Worm (Caenorhabditis elegans) whole organism, L1 larva: ENCODE measurements around the gene twk-32.

Experiments
- C04F5.9 ChIP-seq: sonication (generic microtip); optimal IDR thresholded peaks from 2 replicates; lab custom pipeline; 2016; ENCODE audit warnings: missing genetic modification characterization, missing compliant biosample characterization
- C34B4.2 ChIP-seq: sonication (generic microtip); optimal IDR thresholded peaks from 2 replicates; lab custom pipeline; 2017; ENCODE audit warnings: mild to moderate bottlenecking, missing genetic modification characterization, missing compliant biosample characterization
- F16B12.6 ChIP-seq: fragments of 150-350 bp; optimal IDR thresholded peaks from 2 replicates; lab custom pipeline; 2014; ENCODE audit warnings: missing biosample characterization, missing genetic modification characterization
- Y116A8C.19 ChIP-seq: sonication (generic microtip); optimal IDR thresholded peaks from 2 replicates; lab custom pipeline; 2016; ENCODE audit warnings: missing compliant biosample characterization, missing genetic modification characterization, borderline replicate concordance
- alr-1 ChIP-seq: fragments of 200-800 bp; sonication (Bioruptor generic); optimal IDR thresholded peaks from 2 replicates; lab custom pipeline; 2018; ENCODE audit warnings: borderline replicate concordance, mild to moderate bottlenecking, missing genetic modification characterization, missing compliant biosample characterization
- aly-2 ChIP-seq: fragments of 150-350 bp; optimal IDR thresholded peaks from 2 replicates; lab custom pipeline; 2014; ENCODE audit warnings: missing biosample characterization, missing genetic modification characterization
- ceh-8 ChIP-seq: fragments of 200-800 bp; sonication (Bioruptor generic); optimal IDR thresholded peaks from 2 replicates; lab custom pipeline; 2018; ENCODE audit warnings: mild to moderate bottlenecking, missing genetic modification characterization, moderate library complexity, missing compliant biosample characterization
- ceh-82 ChIP-seq, 3 experiments: fragments of 150-350 bp in 1 of 3; sonication (generic microtip) in 2 of 3; optimal IDR thresholded peaks; 2 replicates each; lab custom pipeline; 2014 to 2017; ENCODE audit warnings: missing biosample characterization in 3 of 3, missing genetic modification characterization in 3 of 3
- ceh-88 ChIP-seq: fragments of 200-800 bp; sonication (Bioruptor generic); IDR thresholded peaks from 2 replicates; pipeline ENCODE4 v1.3.6; 2022; ENCODE audit warnings: missing genetic modification characterization, missing compliant biosample characterization
- ceh-90 ChIP-seq: sonication (generic microtip); optimal IDR thresholded peaks from 2 replicates; lab custom pipeline; 2016; ENCODE audit warnings: missing genetic modification characterization, missing compliant biosample characterization
- dpl-1 ChIP-seq, 3 experiments: fragments of 150-350 bp in 2 of 3; sonication (generic microtip) in 1 of 3; optimal IDR thresholded peaks; 2 replicates each; lab custom pipeline; 2014 to 2017; ENCODE audit warnings: missing biosample characterization in 3 of 3, missing genetic modification characterization in 3 of 3, missing genetic modification reagents in 3 of 3
- egl-13 ChIP-seq: sonication (generic microtip); optimal IDR thresholded peaks from 2 replicates; lab custom pipeline; 2016; ENCODE audit warnings: missing genotype, missing genetic modification reagents, missing genetic modification characterization, missing compliant biosample characterization
- elt-2 ChIP-seq: sonication (generic microtip); optimal IDR thresholded peaks from 2 replicates; lab custom pipeline; 2016; ENCODE audit warnings: missing genetic modification characterization, mild to moderate bottlenecking, inconsistent platforms, missing compliant biosample characterization, missing genetic modification reagents
- elt-3 ChIP-seq, 6 experiments: fragments of 150-350 bp in 1 of 6; sonication (generic microtip); optimal IDR thresholded peaks; 2 replicates each; lab custom pipeline; 2017 to 2018; ENCODE audit warnings: missing biosample characterization in 6 of 6, missing genetic modification characterization in 6 of 6, inconsistent platforms in 1 of 6
- ets-5 ChIP-seq: fragments of 200-800 bp; sonication (Bioruptor generic); IDR thresholded peaks from 2 replicates; pipeline ENCODE4 v1.3.6; 2022; ENCODE audit warnings: missing genetic modification characterization, missing compliant biosample characterization
- fkh-10 ChIP-seq: sonication (generic microtip); optimal IDR thresholded peaks from 2 replicates; lab custom pipeline; 2017; ENCODE audit warnings: missing biosample characterization, missing genetic modification reagents, missing genetic modification characterization
- fkh-8 ChIP-seq: sonication (generic microtip); optimal IDR thresholded peaks from 2 replicates; lab custom pipeline; 2016; ENCODE audit warnings: mild to moderate bottlenecking, missing genetic modification characterization, missing compliant biosample characterization
- grh-1 ChIP-seq: fragments of 200-800 bp; sonication (Bioruptor generic); IDR thresholded peaks from 2 replicates; pipeline ENCODE4 v1.3.6; 2022; ENCODE audit warnings: missing genetic modification reagents, missing genetic modification characterization, missing compliant biosample characterization
- hpl-2 ChIP-seq: fragments of 150-350 bp; optimal IDR thresholded peaks from 2 replicates; lab custom pipeline; 2014; ENCODE audit warnings: missing biosample characterization, missing genetic modification reagents, missing genetic modification characterization
- irx-1 ChIP-seq: sonication (generic microtip); optimal IDR thresholded peaks from 2 replicates; lab custom pipeline; 2016; ENCODE audit warnings: missing genetic modification characterization, missing compliant biosample characterization
- isw-1 ChIP-seq: fragments of 200-800 bp; sonication (Bioruptor generic); IDR thresholded peaks from 2 replicates; pipeline ENCODE4 v1.3.6; 2022; ENCODE audit warnings: missing genetic modification characterization, missing compliant biosample characterization
- lin-14 ChIP-seq: fragments of 200-800 bp; sonication (Bioruptor generic); optimal IDR thresholded peaks from 2 replicates; lab custom pipeline; 2018; ENCODE audit warnings: mild to moderate bottlenecking, missing genetic modification characterization, moderate library complexity, missing compliant biosample characterization
- lin-15B ChIP-seq: fragments of 150-350 bp; sonication (generic microtip); optimal IDR thresholded peaks from 3 replicates; lab custom pipeline; 2014; ENCODE audit warnings: missing biosample characterization, missing genetic modification characterization
- lin-35 ChIP-seq, 2 experiments: fragments of 150-350 bp; optimal IDR thresholded peaks; 2 replicates each; lab custom pipeline; 2014; ENCODE audit warnings: missing biosample characterization in 2 of 2, missing genetic modification characterization in 2 of 2, missing genetic modification reagents in 2 of 2
- lir-3 ChIP-seq: sonication (generic microtip); optimal IDR thresholded peaks from 2 replicates; lab custom pipeline; 2016; ENCODE audit warnings: mild to moderate bottlenecking, missing genetic modification characterization, moderate library complexity, missing compliant biosample characterization; ENCODE audit not compliant: poor library complexity
- lsy-2 ChIP-seq, 2 experiments: fragments of 150-350 bp; optimal IDR thresholded peaks; 2 replicates each; lab custom pipeline; 2014; ENCODE audit warnings: missing biosample characterization in 2 of 2, missing genetic modification characterization in 2 of 2
- mdl-1 ChIP-seq, 2 experiments: fragments of 150-350 bp; optimal IDR thresholded peaks; 2 replicates each; lab custom pipeline; 2014 to 2017; ENCODE audit warnings: missing biosample characterization in 2 of 2, missing genetic modification characterization in 2 of 2, inconsistent platforms in 1 of 2
- nhr-12 ChIP-seq: sonication (generic microtip); optimal IDR thresholded peaks from 2 replicates; lab custom pipeline; 2017; ENCODE audit warnings: missing biosample characterization, missing genetic modification characterization
- nhr-19 ChIP-seq: fragments of 200-800 bp; sonication (Bioruptor generic); conservative IDR thresholded peaks from 2 replicates; pipeline ENCODE4 v1.3.6; 2022; ENCODE audit warnings: missing genetic modification characterization, missing compliant biosample characterization
- nhr-20 ChIP-seq: sonication (generic microtip); optimal IDR thresholded peaks from 2 replicates; lab custom pipeline; 2016; ENCODE audit warnings: mild to moderate bottlenecking, missing genetic modification characterization, missing compliant biosample characterization
- nhr-237 ChIP-seq: fragments of 150-350 bp; optimal IDR thresholded peaks from 2 replicates; lab custom pipeline; 2014; ENCODE audit warnings: missing biosample characterization, missing genetic modification characterization
- nhr-28 ChIP-seq: fragments of 150-350 bp; optimal IDR thresholded peaks from 2 replicates; lab custom pipeline; 2014; ENCODE audit warnings: missing biosample characterization, missing genetic modification characterization
- nhr-76 ChIP-seq: sonication (generic microtip); optimal IDR thresholded peaks from 2 replicates; lab custom pipeline; 2017; ENCODE audit warnings: missing biosample characterization, missing genetic modification characterization
- nhr-77 ChIP-seq: fragments of 150-350 bp; optimal IDR thresholded peaks from 2 replicates; lab custom pipeline; 2014; ENCODE audit warnings: missing biosample characterization, missing genetic modification characterization
- nhr-85 ChIP-seq: sonication (generic microtip); peaks from one replicate; lab custom pipeline; 2016; ENCODE audit warnings: missing genetic modification characterization, inconsistent platforms, missing compliant biosample characterization
- nhr-90 ChIP-seq: sonication (generic microtip); optimal IDR thresholded peaks from 2 replicates; lab custom pipeline; 2016; ENCODE audit warnings: mild to moderate bottlenecking, missing genetic modification characterization, missing compliant biosample characterization; ENCODE audit not compliant: poor library complexity
- pag-3 ChIP-seq: sonication (generic microtip); optimal IDR thresholded peaks from 2 replicates; lab custom pipeline; 2017; ENCODE audit warnings: missing genetic modification characterization, mild to moderate bottlenecking, missing compliant biosample characterization, antibody characterized with exemption, borderline replicate concordance; ENCODE audit not compliant: insufficient read depth
- pax-3 ChIP-seq: fragments of 200-800 bp; sonication (Bioruptor generic); optimal IDR thresholded peaks from 2 replicates; lab custom pipeline; 2018; ENCODE audit warnings: mild to moderate bottlenecking, missing genetic modification characterization, moderate library complexity, missing compliant biosample characterization
- rnt-1 ChIP-seq: sonication (generic microtip); optimal IDR thresholded peaks from 2 replicates; lab custom pipeline; 2016; ENCODE audit warnings: mild to moderate bottlenecking, missing genetic modification characterization, moderate library complexity, missing compliant biosample characterization
- snpc-4 ChIP-seq: fragments of 150-350 bp; optimal IDR thresholded peaks from 2 replicates; lab custom pipeline; 2014; ENCODE audit warnings: missing biosample characterization, missing genetic modification characterization
- snu-23 ChIP-seq: sonication (generic microtip); optimal IDR thresholded peaks from 2 replicates; lab custom pipeline; 2016; ENCODE audit warnings: missing genetic modification characterization, missing compliant biosample characterization
- sox-4 ChIP-seq: sonication (generic microtip); optimal IDR thresholded peaks from 2 replicates; lab custom pipeline; 2016; ENCODE audit warnings: missing genetic modification characterization, missing compliant biosample characterization
- sptf-1 ChIP-seq: fragments of 150-350 bp; optimal IDR thresholded peaks from 2 replicates; lab custom pipeline; 2014; ENCODE audit warnings: missing biosample characterization, missing genetic modification characterization
- sup-37 ChIP-seq: fragments of 200-800 bp; sonication (Bioruptor generic); optimal IDR thresholded peaks from 2 replicates; lab custom pipeline; 2018; ENCODE audit warnings: mild to moderate bottlenecking, missing genetic modification characterization, missing compliant biosample characterization
- swsn-7 ChIP-seq: sonication (generic microtip); optimal IDR thresholded peaks from 2 replicates; lab custom pipeline; 2016; ENCODE audit warnings: missing genetic modification characterization, missing compliant biosample characterization
- tbx-2 ChIP-seq: sonication (generic microtip); optimal IDR thresholded peaks from 2 replicates; lab custom pipeline; 2016; ENCODE audit warnings: missing genetic modification characterization, missing compliant biosample characterization
- unc-130 ChIP-seq: fragments of 150-350 bp; optimal IDR thresholded peaks from 2 replicates; lab custom pipeline; 2017; ENCODE audit warnings: missing biosample characterization, missing genetic modification characterization, inconsistent platforms
- unc-86 ChIP-seq: sonication (generic microtip); optimal IDR thresholded peaks from 2 replicates; lab custom pipeline; 2016; ENCODE audit warnings: missing genetic modification characterization, missing compliant biosample characterization
- unc-98 ChIP-seq: fragments of 200-800 bp; sonication (Bioruptor generic); IDR thresholded peaks from 2 replicates; pipeline ENCODE4 v1.3.6; 2022; ENCODE audit warnings: missing genetic modification characterization, missing compliant biosample characterization
- xbp-1 ChIP-seq: sonication (generic microtip); optimal IDR thresholded peaks from 2 replicates; lab custom pipeline; 2016; ENCODE audit warnings: missing genetic modification characterization, missing compliant biosample characterization
- zag-1 ChIP-seq: fragments of 150-350 bp; optimal IDR thresholded peaks from 2 replicates; lab custom pipeline; 2014; ENCODE audit warnings: missing biosample characterization, missing genetic modification characterization
- zip-4 ChIP-seq: fragments of 200-800 bp; sonication (Bioruptor generic); optimal IDR thresholded peaks from 2 replicates; lab custom pipeline; 2018; ENCODE audit warnings: mild to moderate bottlenecking, missing genetic modification characterization, moderate library complexity, missing compliant biosample characterization
- ztf-11 ChIP-seq, 2 experiments: sonication (generic microtip); optimal IDR thresholded peaks; 2 replicates each; lab custom pipeline; 2016 to 2017; ENCODE audit warnings: missing genetic modification characterization in 2 of 2, missing biosample characterization in 1 of 2, missing compliant biosample characterization in 1 of 2

Gene twk-32

DNA sequence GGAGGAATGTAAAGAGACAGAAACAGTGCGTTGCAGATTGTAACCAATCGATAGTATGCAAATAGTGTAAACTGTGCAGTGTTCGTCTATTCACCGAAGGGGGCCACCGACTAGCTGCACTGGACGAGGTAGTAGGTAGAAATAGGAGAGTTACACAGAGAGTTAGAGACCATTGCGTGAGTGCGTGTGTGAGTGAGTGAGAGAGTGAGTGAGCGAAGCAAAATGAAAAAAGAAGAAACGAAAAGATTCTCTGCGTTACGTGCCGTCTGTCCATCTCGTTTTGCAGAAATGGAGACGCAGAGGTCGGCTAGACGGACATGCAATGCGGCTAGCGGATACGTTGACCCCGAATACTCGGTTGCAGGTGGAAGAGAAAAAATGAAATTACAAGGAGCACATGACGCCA, 12.0 kb downstream of the twk-32 start (continued):
- TF ChIP-seq C34B4.2 (tag; lab: Kevin White, UChicago) (no peak), unc-86 (tag; lab: Kevin White, UChicago) (peak; percentile 3), ceh-8 (GFP tag; lab: Kevin White, UChicago) (no peak), ceh-90 (tag; lab: Kevin White, UChicago) (no peak), lir-3 (tag; lab: Kevin White, UChicago) (no peak), mdl-1 (tag; optimal IDR thresholded peaks at IDR 0.05; lab: Kevin White, UChicago) (peak in 1 of 2 experiments; percentile 68), isw-1 (GFP tag; lab: Robert Waterston, UW) (no peak), C04F5.9 (no peak), lin-15B (no peak), aly-2 (tag; lab: Kevin White, UChicago) (no peak), F16B12.6 (tag; lab: Kevin White, UChicago) (no peak), pax-3 (no peak), ceh-88 (GFP tag; lab: Robert Waterston, UW) (no peak), xbp-1 (no peak), nhr-76 (tag; lab: Kevin White, UChicago) (no peak), unc-130 (tag; lab: Kevin White, UChicago) (no peak), nhr-77 (tag; lab: Kevin White, UChicago) (peak; percentile 47), unc-98 (GFP tag; lab: Robert Waterston, UW) (no peak), irx-1 (tag; lab: Kevin White, UChicago) (no peak), hpl-2 (GFP tag; lab: Kevin White, UChicago) (no peak), ets-5 (GFP tag; lab: Robert Waterston, UW) (no peak), Y116A8C.19 (tag; lab: Kevin White, UChicago) (no peak), elt-3 (tag; optimal IDR thresholded peaks at IDR 0.05; lab: Kevin White, UChicago) (no peak), lsy-2 (tag; optimal IDR thresholded peaks at IDR 0.05; lab: Kevin White, UChicago) (peak; percentile 30 to 73), ceh-82 (tag; optimal IDR thresholded peaks at IDR 0.05; lab: Kevin White, UChicago) (peak; percentile 8 to 71 (median 45)), tbx-2 (tag; lab: Kevin White, UChicago) (peak; percentile 55), ztf-11 (tag; optimal IDR thresholded peaks at IDR 0.05; lab: Kevin White, UChicago) (no peak), grh-1 (GFP tag; lab: Robert Waterston, UW) (no peak), sptf-1 (tag; lab: Kevin White, UChicago) (no peak), swsn-7 (tag; lab: Kevin White, UChicago) (peak; percentile 52), egl-13 (no peak), nhr-12 (no peak), dpl-1 (GFP tag; optimal IDR thresholded peaks at IDR 0.05; lab: Kevin White, UChicago) (peak in 2 of 3 experiments; percentile 39 to 61), snu-23 (peak; percentile 78), fkh-8 (peak; percentile 67), lin-35 (GFP tag; optimal IDR thresholded peaks at IDR 0.05; lab: Kevin White, UChicago) (peak; percentile 57 to 67), sup-37 (GFP tag; lab: Kevin White, UChicago) (no peak), pag-3 (tag; lab: Kevin White, UChicago) (no peak), nhr-85 (tag; lab: Kevin White, UChicago) (no peak), snpc-4 (tag; lab: Kevin White, UChicago) (peak; percentile 48), alr-1 (tag; lab: Kevin White, UChicago) (no peak), fkh-10 (GFP tag; lab: Kevin White, UChicago) (peak; percentile 5), nhr-20 (peak; percentile 65), zip-4 (GFP tag; lab: Kevin White, UChicago) (no peak), zag-1 (tag; lab: Kevin White, UChicago) (no peak), nhr-237 (tag; lab: Kevin White, UChicago) (no peak), rnt-1 (peak; percentile 63), nhr-19 (GFP tag; lab: Robert Waterston, UW) (peak; percentile 47), sox-4 (tag; lab: Kevin White, UChicago) (no peak), nhr-28 (tag; lab: Kevin White, UChicago) (no peak), elt-2 (tag; lab: Kevin White, UChicago) (no peak), nhr-90 (tag; lab: Kevin White, UChicago) (no peak), lin-14 (GFP tag; lab: Kevin White, UChicago) (peak; percentile 93)
